Fruit fly (Drosophila melanogaster) whole organism, embryonic: ENCODE results near the gene CG31551.
A peak's percentile ranks its signal among the peaks of the same experiment; 100 is the strongest.

Experiments used
- Adf1 ChIP-seq: fragments of 200-800 bp; sonication (Bioruptor generic); IDR thresholded peaks from 2 replicates; pipeline ENCODE4 v1.3.6; 2022; ENCODE audit warnings: missing biosample characterization, missing genetic modification characterization
- BtbVII ChIP-seq: fragments of 200-800 bp; sonication (Bioruptor generic); optimal IDR thresholded peaks from 3 replicates; lab custom pipeline; 2017; ENCODE audit warnings: missing biosample characterization, mild to moderate bottlenecking, missing genetic modification characterization
- CG10321 ChIP-seq: fragments of 200-800 bp; sonication (Bioruptor generic); IDR thresholded peaks from 2 replicates; pipeline ENCODE4 v1.3.6; 2022; ENCODE audit warnings: missing biosample characterization, missing genetic modification characterization
- CG10366 ChIP-seq: fragments of 200-800 bp; sonication (Bioruptor generic); IDR thresholded peaks from 2 replicates; pipeline ENCODE4 v1.3.6; 2022; ENCODE audit warnings: missing biosample characterization, missing genetic modification characterization
- CG11695 ChIP-seq: fragments of 200-800 bp; sonication (Bioruptor generic); IDR thresholded peaks from 3 replicates; pipeline ENCODE4 v1.3.6; 2022; ENCODE audit warnings: missing biosample characterization, missing genetic modification characterization
- CG12391 ChIP-seq: fragments of 200-800 bp; sonication (Bioruptor generic); optimal IDR thresholded peaks from 3 replicates; lab custom pipeline; 2018; ENCODE audit warnings: missing biosample characterization, mild to moderate bottlenecking, missing genetic modification characterization, moderate library complexity
- CG14965 ChIP-seq: fragments of 200-800 bp; sonication (Bioruptor generic); optimal IDR thresholded peaks from 2 replicates; lab custom pipeline; 2016; ENCODE audit warnings: missing biosample characterization, missing genetic modification characterization, borderline replicate concordance
- CG1647 ChIP-seq: fragments of 200-800 bp; sonication (Bioruptor generic); optimal IDR thresholded peaks from 3 replicates; lab custom pipeline; 2016; ENCODE audit warnings: missing biosample characterization, missing genetic modification characterization
- CG17802 ChIP-seq: fragments of 200-800 bp; sonication (Bioruptor generic); optimal IDR thresholded peaks from 2 replicates; lab custom pipeline; 2018; ENCODE audit warnings: missing biosample characterization, mild to moderate bottlenecking, missing genetic modification characterization, moderate library complexity
- CG18599 ChIP-seq: fragments of 200-800 bp; sonication (Bioruptor generic); optimal IDR thresholded peaks from 3 replicates; lab custom pipeline; 2017; ENCODE audit warnings: missing biosample characterization, missing genetic modification characterization, mild to moderate bottlenecking, moderate library complexity, missing genetic modification reagents
- CG33557 ChIP-seq: fragments of 200-800 bp; sonication (Bioruptor generic); optimal IDR thresholded peaks from 2 replicates; lab custom pipeline; 2019; ENCODE audit warnings: missing biosample characterization, mild to moderate bottlenecking, missing genetic modification characterization, moderate library complexity
- CG34224 ChIP-seq: fragments of 200-800 bp; sonication (Bioruptor generic); IDR thresholded peaks from 3 replicates; pipeline ENCODE4 v1.3.6; 2022; ENCODE audit warnings: missing biosample characterization, missing genetic modification characterization; ENCODE audit not compliant: partially characterized antibody
- CG43689 ChIP-seq: fragments of 200-800 bp; sonication (Bioruptor generic); IDR thresholded peaks from 2 replicates; pipeline ENCODE4 v1.3.6; 2022; ENCODE audit warnings: missing biosample characterization, missing genetic modification characterization
- CG4854 ChIP-seq: fragments of 200-800 bp; sonication (Bioruptor generic); optimal IDR thresholded peaks from 2 replicates; lab custom pipeline; 2016; ENCODE audit warnings: missing biosample characterization, missing genetic modification characterization, inconsistent platforms
- CG6854 ChIP-seq: fragments of 200-800 bp; sonication (Bioruptor generic); optimal IDR thresholded peaks from 3 replicates; lab custom pipeline; 2017; ENCODE audit warnings: missing biosample characterization, mild to moderate bottlenecking, missing genetic modification characterization
- CG7372 ChIP-seq: fragments of 200-800 bp; sonication (Bioruptor generic); IDR thresholded peaks from 2 replicates; pipeline ENCODE4 v1.3.6; 2022; ENCODE audit warnings: missing biosample characterization, missing genetic modification characterization
- CG8089 ChIP-seq: fragments of 200-800 bp; sonication (Bioruptor generic); optimal IDR thresholded peaks from 3 replicates; lab custom pipeline; 2016; ENCODE audit warnings: missing biosample characterization, missing genetic modification characterization
- CG8924 ChIP-seq: fragments of 200-800 bp; optimal IDR thresholded peaks from 3 replicates; lab custom pipeline; 2019; ENCODE audit warnings: missing biosample characterization, mild to moderate bottlenecking, missing genetic modification characterization, moderate library complexity
- Dp ChIP-seq: fragments of 200-800 bp; sonication (Bioruptor generic); optimal IDR thresholded peaks from 2 replicates; lab custom pipeline; 2018; ENCODE audit warnings: missing biosample characterization, mild to moderate bottlenecking, missing genetic modification characterization, moderate library complexity
- Ets97D ChIP-seq: fragments of 200-800 bp; sonication (Bioruptor generic); optimal IDR thresholded peaks from 3 replicates; lab custom pipeline; 2016; ENCODE audit warnings: missing biosample characterization, missing genetic modification characterization
- Fer1 ChIP-seq: fragments of 200-800 bp; sonication (Bioruptor generic); optimal IDR thresholded peaks from 2 replicates; lab custom pipeline; 2017; ENCODE audit warnings: missing biosample characterization, mild to moderate bottlenecking, missing genetic modification characterization
- HLH3B ChIP-seq: fragments of 200-800 bp; sonication (Bioruptor generic); IDR thresholded peaks from 2 replicates; pipeline ENCODE4 v1.3.6; 2022; ENCODE audit warnings: missing biosample characterization, missing genetic modification characterization
- HmgZ ChIP-seq: fragments of 200-800 bp; sonication (Bioruptor generic); optimal IDR thresholded peaks from 2 replicates; lab custom pipeline; 2018; ENCODE audit warnings: missing biosample characterization, mild to moderate bottlenecking, missing genetic modification characterization
- Hsf ChIP-seq: fragments of 200-800 bp; sonication (Bioruptor generic); optimal IDR thresholded peaks from 3 replicates; lab custom pipeline; 2016; ENCODE audit warnings: missing biosample characterization, missing genetic modification characterization
- Jarid2 ChIP-seq: fragments of 200-800 bp; sonication (Bioruptor generic); optimal IDR thresholded peaks from 3 replicates; lab custom pipeline; 2017; ENCODE audit warnings: mild to moderate bottlenecking, missing biosample characterization, missing genetic modification reagents, missing genetic modification characterization
- Nf-YB ChIP-seq: fragments of 200-800 bp; sonication (Bioruptor generic); optimal IDR thresholded peaks from 3 replicates; lab custom pipeline; 2019; ENCODE audit warnings: missing biosample characterization, mild to moderate bottlenecking, missing genetic modification characterization, moderate library complexity
- Optix ChIP-seq: fragments of 200-800 bp; sonication (Bioruptor generic); IDR thresholded peaks from 3 replicates; pipeline ENCODE4 v1.3.6; 2022; ENCODE audit warnings: missing biosample characterization, missing genetic modification characterization
- Scr ChIP-seq: fragments of 200-800 bp; sonication (Bioruptor generic); IDR thresholded peaks from 2 replicates; pipeline ENCODE4 v1.3.6; 2022; ENCODE audit warnings: missing biosample characterization, missing genetic modification characterization; ENCODE audit not compliant: partially characterized antibody
- Sox102F ChIP-seq: fragments of 200-800 bp; sonication (Bioruptor generic); optimal IDR thresholded peaks from 2 replicates; lab custom pipeline; 2018; ENCODE audit warnings: missing biosample characterization, mild to moderate bottlenecking, missing genetic modification characterization, moderate library complexity
- Stat92E ChIP-seq, 3 experiments: fragments of >200 bp in 2 of 3; fragments of 200-800 bp in 1 of 3; sonication (Bioruptor generic) in 1 of 3; optimal IDR thresholded peaks; 2 replicates each; lab custom pipeline; 2017 to 2019; ENCODE audit warnings: missing biosample characterization in 3 of 3, missing genetic modification characterization in 3 of 3, mild to moderate bottlenecking in 1 of 3, moderate library complexity in 1 of 3
- TFAM ChIP-seq: fragments of 200-800 bp; sonication (Bioruptor generic); optimal IDR thresholded peaks from 2 replicates; lab custom pipeline; 2017; ENCODE audit warnings: missing biosample characterization, missing genetic modification characterization, inconsistent platforms
- Trl ChIP-seq, 3 experiments: fragments of >200 bp in 2 of 3; fragments of 200-800 bp in 1 of 3; sonication (Bioruptor generic) in 1 of 3; optimal IDR thresholded peaks; 2 replicates in 1 of 3; 3 replicates in 2 of 3; lab custom pipeline; 2016 to 2017; ENCODE audit warnings: missing biosample characterization in 1 of 3, missing genetic modification characterization in 1 of 3
- crc ChIP-seq: fragments of 200-800 bp; sonication (Bioruptor generic); optimal IDR thresholded peaks from 2 replicates; lab custom pipeline; 2016; ENCODE audit warnings: missing biosample characterization, missing genetic modification characterization
- emc ChIP-seq: fragments of 200-800 bp; sonication (Bioruptor generic); optimal IDR thresholded peaks from 2 replicates; lab custom pipeline; 2016; ENCODE audit warnings: missing biosample characterization, missing genetic modification characterization
- exex ChIP-seq: fragments of 200-800 bp; sonication (Bioruptor generic); optimal IDR thresholded peaks from 4 replicates; lab custom pipeline; 2018; ENCODE audit warnings: missing biosample characterization, mild to moderate bottlenecking, missing genetic modification characterization, moderate library complexity
- eyg ChIP-seq: fragments of 200-800 bp; sonication (Bioruptor generic); optimal IDR thresholded peaks from 3 replicates; lab custom pipeline; 2016; ENCODE audit warnings: missing biosample characterization, missing genetic modification characterization
- fu2 ChIP-seq: fragments of 200-800 bp; sonication (Bioruptor generic); optimal IDR thresholded peaks from 2 replicates; lab custom pipeline; 2016; ENCODE audit warnings: missing biosample characterization, missing genetic modification characterization
- gro ChIP-seq: fragments of 200-800 bp; sonication (Bioruptor generic); optimal IDR thresholded peaks from 2 replicates; lab custom pipeline; 2016; ENCODE audit warnings: missing biosample characterization, missing genetic modification characterization
- gsb ChIP-seq: fragments of 200-800 bp; sonication (Bioruptor generic); IDR thresholded peaks from 2 replicates; pipeline ENCODE4 v1.3.6; 2022; ENCODE audit warnings: missing biosample characterization, missing genetic modification characterization
- gsb-n ChIP-seq: fragments of 200-800 bp; sonication (Bioruptor generic); optimal IDR thresholded peaks from 3 replicates; lab custom pipeline; 2018; ENCODE audit warnings: missing biosample characterization, mild to moderate bottlenecking, missing genetic modification characterization
- kni ChIP-seq: fragments of 200-800 bp; sonication (Bioruptor generic); optimal IDR thresholded peaks from 3 replicates; lab custom pipeline; 2017; ENCODE audit warnings: mild to moderate bottlenecking, missing biosample characterization, missing genetic modification reagents, missing genetic modification characterization
- nmo ChIP-seq: fragments of 200-800 bp; sonication (Bioruptor generic); optimal IDR thresholded peaks from 2 replicates; lab custom pipeline; 2018; ENCODE audit warnings: missing biosample characterization, mild to moderate bottlenecking, missing genetic modification characterization, moderate library complexity
- peb ChIP-seq: fragments of 200-800 bp; sonication (Bioruptor generic); IDR thresholded peaks from 2 replicates; pipeline ENCODE4 v1.3.6; 2022; ENCODE audit warnings: missing biosample characterization, missing genetic modification characterization
- pnt ChIP-seq: fragments of 200-800 bp; sonication (Bioruptor generic); optimal IDR thresholded peaks from 3 replicates; lab custom pipeline; 2016; ENCODE audit warnings: missing biosample characterization, missing genetic modification characterization
- schlank ChIP-seq: fragments of 200-800 bp; sonication (Bioruptor generic); optimal IDR thresholded peaks from 2 replicates; lab custom pipeline; 2018; ENCODE audit warnings: missing biosample characterization, mild to moderate bottlenecking, missing genetic modification characterization
- sisA ChIP-seq: fragments of 200-800 bp; sonication (Bioruptor generic); IDR thresholded peaks from 2 replicates; pipeline ENCODE4 v1.3.6; 2022; ENCODE audit warnings: missing biosample characterization, missing genetic modification characterization
- sob ChIP-seq: fragments of 200-800 bp; sonication (Bioruptor generic); IDR thresholded peaks from 2 replicates; pipeline ENCODE4 v1.3.6; 2022; ENCODE audit warnings: missing biosample characterization, missing genetic modification characterization
- zfh2 ChIP-seq: fragments of 200-800 bp; sonication (Bioruptor generic); optimal IDR thresholded peaks from 2 replicates; lab custom pipeline; 2016; ENCODE audit warnings: missing biosample characterization, missing genetic modification characterization

The CG31551 gene

dm6 chr3R:5672658-5673217, 45.1 kb downstream of the CG31551 start (continued):
- peak; percentile 44 for TF ChIP-seq CG4854
- peak; percentile 38 for TF ChIP-seq CG12391 (tag; lab: Kevin White, UChicago)
- no peak for TF ChIP-seq zfh2 (GFP tag; lab: Kevin White, UChicago)
- TF ChIP-seq CG1647 = no peak
- peak; percentile 31; the same call in 1 of the 2 replicates for TF ChIP-seq gsb (GFP tag; lab: Robert Waterston, UW)
- TF ChIP-seq CG7372 (GFP tag; lab: Robert Waterston, UW) = 0 out of 2 replicates have a peak, but pooled peaks have one; percentile 33
- TF ChIP-seq gro = peak; percentile 79
- TF ChIP-seq CG8924 (tag; lab: Kevin White, UChicago) = peak; percentile 82
- peak; percentile 49; the same call in 1 of the 2 replicates for TF ChIP-seq Adf1 (GFP tag; lab: Robert Waterston, UW)
- peak; percentile 65 for TF ChIP-seq Jarid2
- TF ChIP-seq Trl (optimal IDR thresholded peaks at IDR 0.05; lab: Kevin White, UChicago) = peak in 1 of 2 experiments; percentile 62
- TF ChIP-seq Trl (GFP tag; optimal IDR thresholded peaks at IDR 0.05; lab: Kevin White, UChicago) = peak; percentile 74
- TF ChIP-seq CG11695 (GFP tag; lab: Robert Waterston, UW) = peak; percentile 68
- TF ChIP-seq Stat92E (GFP tag; optimal IDR thresholded peaks at IDR 0.05; lab: Kevin White, UChicago) = peak in 1 of 3 experiments; percentile 67
- TF ChIP-seq CG6854 (GFP tag; lab: Kevin White, UChicago) = peak; percentile 83
- peak; percentile 38 for TF ChIP-seq fu2
- TF ChIP-seq Dp (GFP tag; lab: Kevin White, UChicago) = no peak
- TF ChIP-seq CG34224 (GFP tag; lab: Robert Waterston, UW) = peak; percentile 46; the same call in 1 of the 3 replicates
- peak; percentile 89 for TF ChIP-seq CG33557 (GFP tag; lab: Kevin White, UChicago)
- TF ChIP-seq Scr = peak; percentile 33
- TF ChIP-seq Hsf (GFP tag; lab: Kevin White, UChicago) = peak; percentile 47
- no peak for TF ChIP-seq nmo (GFP tag; lab: Kevin White, UChicago)
- TF ChIP-seq eyg = peak; percentile 81
- peak; percentile 30 for TF ChIP-seq crc (GFP tag; lab: Kevin White, UChicago)
- no peak for TF ChIP-seq sisA (GFP tag; lab: Robert Waterston, UW)
- TF ChIP-seq CG18599 (GFP tag; lab: Kevin White, UChicago) = peak; percentile 92
- TF ChIP-seq CG10321 = peak; percentile 46; the same call in 1 of the 2 replicates
- peak; percentile 84 for TF ChIP-seq gsb-n (tag; lab: Kevin White, UChicago)
- peak; percentile 18 for TF ChIP-seq pnt (GFP tag; lab: Kevin White, UChicago)
- peak; percentile 78 for TF ChIP-seq exex (tag; lab: Kevin White, UChicago)
- peak; percentile 92 for TF ChIP-seq BtbVII (GFP tag; lab: Kevin White, UChicago)
- TF ChIP-seq CG10366 (GFP tag; lab: Robert Waterston, UW) = no peak; the same call in 1 of the 2 replicates
- peak; percentile 85 for TF ChIP-seq HmgZ (tag; lab: Kevin White, UChicago)
- TF ChIP-seq peb (GFP tag; lab: Robert Waterston, UW) = no peak
- TF ChIP-seq Fer1 (GFP tag; lab: Kevin White, UChicago) = peak; percentile 93
- peak; percentile 50; the same call in 1 of the 2 replicates for TF ChIP-seq sob (GFP tag; lab: Robert Waterston, UW)
- no peak for TF ChIP-seq emc (GFP tag; lab: Kevin White, UChicago)
- peak; percentile 97 for TF ChIP-seq kni (GFP tag; lab: Kevin White, UChicago)
- peak; percentile 55 for TF ChIP-seq CG17802 (tag; lab: Kevin White, UChicago)
- TF ChIP-seq HLH3B = peak; percentile 64; the same call in 1 of the 2 replicates
- peak; percentile 59 for TF ChIP-seq CG8089 (GFP tag; lab: Kevin White, UChicago)
- TF ChIP-seq Sox102F (GFP tag; lab: Kevin White, UChicago) = peak; percentile 61
- peak; percentile 25 for TF ChIP-seq TFAM (GFP tag; lab: Kevin White, UChicago)
- no peak for TF ChIP-seq CG43689 (GFP tag; lab: Robert Waterston, UW)
- peak; percentile 46; the same call in 1 of the 3 replicates for TF ChIP-seq Optix (GFP tag; lab: Robert Waterston, UW)
- TF ChIP-seq Ets97D = peak; percentile 26
- TF ChIP-seq Nf-YB (GFP tag; lab: Kevin White, UChicago) = peak; percentile 73
- peak; percentile 14 for TF ChIP-seq CG14965 (GFP tag; lab: Kevin White, UChicago)
- peak; percentile 86 for TF ChIP-seq schlank (tag; lab: Kevin White, UChicago)
